Fruit fly (Drosophila melanogaster) whole organism, wandering third instar larva: ENCODE data around the gene Ip259.

Experiments used
- Abd-B ChIP-seq: fragments of >200 bp; optimal IDR thresholded peaks from 2 replicates; lab custom pipeline; 2017; ENCODE audit warnings: missing biosample characterization, missing genetic modification characterization
- CG32264 ChIP-seq: fragments of 200-800 bp; sonication (Bioruptor generic); optimal IDR thresholded peaks from 2 replicates; lab custom pipeline; 2016; ENCODE audit warnings: missing biosample characterization, missing genetic modification characterization
- CG9705 ChIP-seq: fragments of 200-800 bp; sonication (Bioruptor generic); optimal IDR thresholded peaks from 2 replicates; lab custom pipeline; 2018; ENCODE audit warnings: missing biosample characterization, mild to moderate bottlenecking, missing genetic modification characterization
- CrebA ChIP-seq: fragments of 200-800 bp; sonication (Bioruptor generic); optimal IDR thresholded peaks from 2 replicates; lab custom pipeline; 2016; ENCODE audit warnings: missing biosample characterization, mild to moderate bottlenecking, missing genetic modification characterization, borderline replicate concordance
- Dfd ChIP-seq: fragments of >200 bp; optimal IDR thresholded peaks from 2 replicates; lab custom pipeline; 2017; ENCODE audit warnings: missing biosample characterization, missing genetic modification characterization
- Dif ChIP-seq: fragments of 200-275, 200-300 bp; sonication (Bioruptor generic); optimal IDR thresholded peaks from 2 replicates; lab custom pipeline; 2018; ENCODE audit warnings: missing biosample characterization, missing genetic modification characterization; ENCODE audit not compliant: partially characterized antibody
- GATAd ChIP-seq: sonication (Bioruptor generic); optimal IDR thresholded peaks from 2 replicates; lab custom pipeline; 2016; ENCODE audit warnings: missing biosample characterization, missing genetic modification characterization
- HLH106 ChIP-seq: fragments of 200-800 bp; optimal IDR thresholded peaks from 3 replicates; lab custom pipeline; 2019; ENCODE audit warnings: missing biosample characterization, mild to moderate bottlenecking, missing genetic modification characterization, moderate library complexity
- Hnf4 ChIP-seq: fragments of 200-800 bp; sonication (Bioruptor generic); optimal IDR thresholded peaks from 2 replicates; lab custom pipeline; 2016; ENCODE audit warnings: missing biosample characterization, mild to moderate bottlenecking, missing genetic modification characterization
- Hr78 ChIP-seq: fragments of >200 bp; optimal IDR thresholded peaks from 2 replicates; lab custom pipeline; 2017; ENCODE audit warnings: missing biosample characterization, missing genetic modification characterization
- Hr83 ChIP-seq: fragments of 200-300 bp; sonication (Bioruptor generic); optimal IDR thresholded peaks from 2 replicates; lab custom pipeline; 2016; ENCODE audit warnings: missing biosample characterization, mild to moderate bottlenecking, missing genetic modification characterization, moderate library complexity; ENCODE audit not compliant: poor library complexity, severe bottlenecking
- Jra ChIP-seq: sonication (Bioruptor generic); optimal IDR thresholded peaks from 2 replicates; lab custom pipeline; 2016; ENCODE audit warnings: missing biosample characterization, missing genetic modification characterization
- Mio ChIP-seq: sonication (Bioruptor generic); optimal IDR thresholded peaks from 2 replicates; lab custom pipeline; 2016; ENCODE audit warnings: missing biosample characterization, missing genetic modification characterization
- Myc ChIP-seq: fragments of >200 bp; optimal IDR thresholded peaks from 2 replicates; lab custom pipeline; 2017
- N ChIP-seq: fragments of >200 bp; optimal IDR thresholded peaks from 2 replicates; lab custom pipeline; 2018; ENCODE audit warnings: missing biosample characterization, missing external identifiers, missing genetic modification characterization
- OdsH ChIP-seq: fragments of 200-800 bp; sonication (Bioruptor generic); optimal IDR thresholded peaks from 2 replicates; lab custom pipeline; 2016; ENCODE audit warnings: missing biosample characterization, mild to moderate bottlenecking, missing genetic modification characterization
- Rel ChIP-seq, 2 experiments: fragments of 200-800 bp; sonication (Bioruptor generic) in 1 of 2; optimal IDR thresholded peaks; 2 replicates in 1 of 2; 3 replicates in 1 of 2; lab custom pipeline; 2016 to 2019; ENCODE audit warnings: mild to moderate bottlenecking in 2 of 2, missing biosample characterization in 2 of 2, missing genetic modification characterization in 2 of 2, moderate library complexity in 1 of 2
- Sp1 ChIP-seq: fragments of 200-800 bp; sonication (Bioruptor generic); optimal IDR thresholded peaks from 3 replicates; lab custom pipeline; 2019; ENCODE audit warnings: missing biosample characterization, mild to moderate bottlenecking, missing genetic modification characterization, moderate library complexity
- Vsx2 ChIP-seq: fragments of 200-300, 225-300 bp; sonication (Bioruptor generic); optimal IDR thresholded peaks from 2 replicates; lab custom pipeline; 2018; ENCODE audit warnings: missing biosample characterization, missing genetic modification characterization; ENCODE audit not compliant: partially characterized antibody
- br ChIP-seq: fragments of 200-800 bp; sonication (Bioruptor generic); optimal IDR thresholded peaks from 2 replicates; lab custom pipeline; 2016; ENCODE audit warnings: missing biosample characterization, missing genetic modification characterization
- brk ChIP-seq: fragments of 200-800 bp; sonication (Bioruptor generic); optimal IDR thresholded peaks from 2 replicates; lab custom pipeline; 2016; ENCODE audit warnings: missing biosample characterization, mild to moderate bottlenecking, missing genetic modification characterization
- dl ChIP-seq, 2 experiments: fragments of 175-275, 200-275 bp in 1 of 2; fragments of 200-275 bp in 1 of 2; sonication (Bioruptor generic); optimal IDR thresholded peaks; lab custom pipeline; 2018; ENCODE audit warnings: mild to moderate bottlenecking in 2 of 2, missing biosample characterization in 2 of 2, missing genetic modification characterization in 2 of 2, moderate library complexity in 2 of 2; ENCODE audit not compliant: partially characterized antibody in 2 of 2, insufficient read depth in 1 of 2
- dmrt93B ChIP-seq: fragments of 200-800 bp; sonication (Bioruptor generic); optimal IDR thresholded peaks from 2 replicates; lab custom pipeline; 2018; ENCODE audit warnings: missing biosample characterization, mild to moderate bottlenecking, missing genetic modification characterization
- dsf ChIP-seq: sonication (Bioruptor generic); optimal IDR thresholded peaks from 2 replicates; lab custom pipeline; 2016; ENCODE audit warnings: missing biosample characterization, missing genetic modification characterization, borderline replicate concordance
- ey ChIP-seq: fragments of 200-800 bp; sonication (Bioruptor generic); optimal IDR thresholded peaks from 2 replicates; lab custom pipeline; 2016; ENCODE audit warnings: missing biosample characterization, missing genetic modification characterization
- foxo ChIP-seq, 2 experiments: fragments of 200-800 bp; sonication (Bioruptor generic); optimal IDR thresholded peaks; 2 replicates in 1 of 2; 3 replicates in 1 of 2; lab custom pipeline; 2016 to 2017; ENCODE audit warnings: missing biosample characterization in 2 of 2, missing genetic modification characterization in 2 of 2
- fru ChIP-seq: fragments of 200-800 bp; sonication (Bioruptor generic); optimal IDR thresholded peaks from 3 replicates; lab custom pipeline; 2016; ENCODE audit warnings: missing biosample characterization, mild to moderate bottlenecking, missing genetic modification characterization
- h ChIP-seq: fragments of 200-800 bp; sonication (Bioruptor generic); optimal IDR thresholded peaks from 3 replicates; lab custom pipeline; 2016; ENCODE audit warnings: missing biosample characterization, mild to moderate bottlenecking, missing genetic modification characterization
- jim ChIP-seq: fragments of 175-275, 200-325 bp; sonication (Bioruptor generic); optimal IDR thresholded peaks from 2 replicates; lab custom pipeline; 2016; ENCODE audit warnings: missing biosample characterization, mild to moderate bottlenecking, missing genetic modification characterization
- lola ChIP-seq: fragments of >200 bp; optimal IDR thresholded peaks from 2 replicates; lab custom pipeline; 2017; ENCODE audit warnings: missing biosample characterization, missing genetic modification characterization
- pan ChIP-seq: fragments of >200 bp; optimal IDR thresholded peaks from 2 replicates; lab custom pipeline; 2017
- psq ChIP-seq: fragments of 200-800 bp; sonication (Bioruptor generic); optimal IDR thresholded peaks from 3 replicates; lab custom pipeline; 2017; ENCODE audit warnings: missing biosample characterization, mild to moderate bottlenecking, missing genetic modification characterization, moderate library complexity
- rgr ChIP-seq: fragments of 200-800 bp; sonication (Bioruptor generic); optimal IDR thresholded peaks from 3 replicates; lab custom pipeline; 2016; ENCODE audit warnings: missing biosample characterization, mild to moderate bottlenecking, missing genetic modification characterization
- sage ChIP-seq: fragments of 200-800 bp; sonication (Bioruptor generic); optimal IDR thresholded peaks from 2 replicates; lab custom pipeline; 2016; ENCODE audit warnings: missing biosample characterization, mild to moderate bottlenecking, missing genetic modification characterization
- sv ChIP-seq: fragments of 200-800 bp; sonication (Bioruptor generic); optimal IDR thresholded peaks from 3 replicates; lab custom pipeline; 2016; ENCODE audit warnings: missing biosample characterization, missing genetic modification characterization
- tai ChIP-seq: sonication (Bioruptor generic); optimal IDR thresholded peaks from 2 replicates; lab custom pipeline; 2016; ENCODE audit warnings: missing biosample characterization, missing genetic modification characterization
- usp ChIP-seq: fragments of >200 bp; optimal IDR thresholded peaks from 2 replicates; lab custom pipeline; 2017; ENCODE audit warnings: missing biosample characterization, missing genetic modification characterization
- woc ChIP-seq: sonication (Bioruptor generic); optimal IDR thresholded peaks from 2 replicates; lab custom pipeline; 2016; ENCODE audit warnings: missing biosample characterization, mild to moderate bottlenecking, missing genetic modification characterization

Ip259 gene

DNA sequence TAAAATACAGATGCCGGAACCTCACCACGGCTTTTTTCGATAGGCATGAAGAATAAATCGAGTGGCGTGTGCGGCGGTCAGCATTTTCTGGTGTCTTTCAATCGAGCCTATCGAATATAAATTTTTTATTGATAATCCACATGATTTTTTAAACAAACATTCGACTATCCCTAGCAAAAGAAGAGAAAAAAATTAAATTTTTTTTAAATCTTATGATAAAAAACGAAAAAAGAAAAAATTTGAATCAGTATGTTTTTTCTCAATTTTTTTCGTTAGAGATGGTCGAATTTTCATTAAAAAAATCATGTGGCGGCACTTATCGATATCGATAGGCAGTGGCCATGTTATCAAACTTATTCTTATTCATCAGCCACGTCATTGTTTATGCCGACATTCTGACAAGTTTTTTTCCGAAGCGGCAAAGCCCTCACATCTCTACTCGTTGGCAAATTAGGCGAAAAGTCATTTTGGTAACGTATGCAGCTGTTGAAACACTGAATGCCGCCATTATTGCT lies 18.4 kb downstream of the Ip259 start, which contains the start of the genes SmB and KdelR:
Gene SmB, minus strand, starts transcription at position 94 of the 515 bp plus-strand sequence.
Gene KdelR, plus strand, starts transcription at position 354 of the 515 bp plus-strand sequence.
- TF ChIP-seq dl (GFP tag; optimal IDR thresholded peaks at IDR 0.05; lab: Kevin White, UChicago; ENCODE audit: insufficient read depth in 1 of 2, partially characterized antibody in 2 of 2) (no peak), sage (GFP tag; lab: Kevin White, UChicago) (no peak), N (GFP tag; lab: Kevin White, UChicago) (no peak), Sp1 (GFP tag; lab: Kevin White, UChicago) (peak; percentile 3), Myc (no peak), CG9705 (GFP tag; lab: Kevin White, UChicago) (no peak), brk (GFP tag; lab: Kevin White, UChicago) (peak; percentile 42), CrebA (no peak), ey (GFP tag; lab: Kevin White, UChicago) (peak; percentile 34), woc (GFP tag; lab: Kevin White, UChicago) (peak; percentile 10), OdsH (GFP tag; lab: Kevin White, UChicago) (peak; percentile 44), dmrt93B (GFP tag; lab: Kevin White, UChicago) (no peak), Abd-B (GFP tag; lab: Kevin White, UChicago) (no peak), Vsx2 (GFP tag; lab: Kevin White, UChicago) (no peak), h (GFP tag; lab: Kevin White, UChicago) (no peak), HLH106 (tag; lab: Kevin White, UChicago) (no peak), Rel (GFP tag; optimal IDR thresholded peaks at IDR 0.05; lab: Kevin White, UChicago) (no peak), Rel (tag; optimal IDR thresholded peaks at IDR 0.05; lab: Kevin White, UChicago) (no peak), dsf (peak; percentile 5), Mio (no peak), tai (GFP tag; lab: Kevin White, UChicago) (no peak), sv (peak; percentile 10), Dfd (GFP tag; lab: Kevin White, UChicago) (no peak), jim (no peak), Hnf4 (no peak), Hr83 (GFP tag; lab: Kevin White, UChicago) (peak; percentile 23), psq (GFP tag; lab: Kevin White, UChicago) (peak; percentile 44), Hr78 (GFP tag; lab: Kevin White, UChicago) (no peak), usp (no peak), GATAd (no peak), br (no peak), CG32264 (GFP tag; lab: Kevin White, UChicago) (no peak), Jra (GFP tag; lab: Kevin White, UChicago) (peak; percentile 79), Dif (GFP tag; lab: Kevin White, UChicago) (no peak), lola (GFP tag; lab: Kevin White, UChicago) (no peak), pan (no peak), foxo (GFP tag; optimal IDR thresholded peaks at IDR 0.05; lab: Kevin White, UChicago) (no peak), rgr (GFP tag; lab: Kevin White, UChicago) (no peak), fru (GFP tag; lab: Kevin White, UChicago) (no peak)

DNA sequence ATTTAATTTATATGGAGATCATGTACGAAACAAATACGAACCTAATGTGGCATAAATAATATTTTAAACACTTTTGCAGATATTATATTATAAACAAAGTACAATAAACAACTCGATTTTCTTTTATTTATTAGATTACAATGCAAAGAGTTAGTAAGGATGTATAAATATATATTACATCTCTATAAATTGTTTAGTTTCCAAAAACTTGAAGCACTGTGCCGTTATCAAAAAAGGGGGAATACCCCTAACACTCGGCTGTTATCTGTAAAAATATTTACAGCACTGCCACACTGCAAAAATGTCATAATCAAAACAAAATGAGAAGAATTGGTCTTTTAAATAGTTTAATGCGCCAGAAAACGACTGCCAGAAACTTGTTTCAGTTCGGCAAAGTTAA lies 20.4 kb downstream of the Ip259 start, which contains the start of gene CG5188:
Gene CG5188, plus strand, starts transcription at position 302 of the 400 bp plus-strand sequence.
- no peak for TF ChIP-seq Hr78 (GFP tag; lab: Kevin White, UChicago)
- peak; percentile 40 for TF ChIP-seq rgr (GFP tag; lab: Kevin White, UChicago)
- no peak for TF ChIP-seq jim
- TF ChIP-seq dl (GFP tag; optimal IDR thresholded peaks at IDR 0.05; lab: Kevin White, UChicago; ENCODE audit: insufficient read depth in 1 of 2, partially characterized antibody in 2 of 2), result no peak
- no peak for TF ChIP-seq h (GFP tag; lab: Kevin White, UChicago)
- peak; percentile 44 for TF ChIP-seq OdsH (GFP tag; lab: Kevin White, UChicago)
- no peak for TF ChIP-seq brk (GFP tag; lab: Kevin White, UChicago)
- no peak for TF ChIP-seq dsf
- TF ChIP-seq Myc, result no peak
- peak; percentile 43 for TF ChIP-seq Hnf4
- TF ChIP-seq Vsx2 (GFP tag; lab: Kevin White, UChicago), result no peak
- TF ChIP-seq HLH106 (tag; lab: Kevin White, UChicago), result peak; percentile 51
- peak; percentile 28 for TF ChIP-seq ey (GFP tag; lab: Kevin White, UChicago)
- TF ChIP-seq Dif (GFP tag; lab: Kevin White, UChicago), result no peak
- no peak for TF ChIP-seq fru (GFP tag; lab: Kevin White, UChicago)
- TF ChIP-seq lola (GFP tag; lab: Kevin White, UChicago), result no peak
- no peak for TF ChIP-seq Abd-B (GFP tag; lab: Kevin White, UChicago)
- TF ChIP-seq Rel (GFP tag; optimal IDR thresholded peaks at IDR 0.05; lab: Kevin White, UChicago), result no peak
- peak; percentile 82 for TF ChIP-seq Rel (tag; optimal IDR thresholded peaks at IDR 0.05; lab: Kevin White, UChicago)
- no peak for TF ChIP-seq CG32264 (GFP tag; lab: Kevin White, UChicago)
- no peak for TF ChIP-seq N (GFP tag; lab: Kevin White, UChicago)
- no peak for TF ChIP-seq br
- no peak for TF ChIP-seq tai (GFP tag; lab: Kevin White, UChicago)
- peak; percentile 72 for TF ChIP-seq psq (GFP tag; lab: Kevin White, UChicago)
- no peak for TF ChIP-seq CrebA
- TF ChIP-seq GATAd, result no peak
- no peak for TF ChIP-seq Dfd (GFP tag; lab: Kevin White, UChicago)
- peak; percentile 43 for TF ChIP-seq Sp1 (GFP tag; lab: Kevin White, UChicago)
- peak in 1 of 2 experiments; percentile 56 for TF ChIP-seq foxo (GFP tag; optimal IDR thresholded peaks at IDR 0.05; lab: Kevin White, UChicago)
- no peak for TF ChIP-seq Mio
- TF ChIP-seq woc (GFP tag; lab: Kevin White, UChicago), result peak; percentile 41
- no peak for TF ChIP-seq usp
- TF ChIP-seq pan, result no peak
- TF ChIP-seq CG9705 (GFP tag; lab: Kevin White, UChicago), result no peak
- TF ChIP-seq sage (GFP tag; lab: Kevin White, UChicago), result no peak
- TF ChIP-seq Jra (GFP tag; lab: Kevin White, UChicago), result no peak
- TF ChIP-seq sv, result no peak
- TF ChIP-seq dmrt93B (GFP tag; lab: Kevin White, UChicago), result no peak
- no peak for TF ChIP-seq Hr83 (GFP tag; lab: Kevin White, UChicago)
